Fruit fly (Drosophila melanogaster): Measurements from ENCODE around the gene Npc2c.
A peak's percentile ranks its signal among the peaks of the same experiment; 100 is the strongest.

Gene Npc2c

dm6 chr3R:10097531-10098295, 37.7 kb downstream of the Npc2c start (continued):
- no peak for TF ChIP-seq CG3726 (GFP tag; IDR thresholded peaks at IDR 0.05)
- TF ChIP-seq D19B (GFP tag; optimal IDR thresholded peaks at IDR 0.05), result peak; percentile 84
- peak; percentile 58 for TF ChIP-seq Adf1 (GFP tag; IDR thresholded peaks at IDR 0.05)
- TF ChIP-seq eyg (GFP tag; optimal IDR thresholded peaks at IDR 0.05), result peak; percentile 66
- no peak for TF ChIP-seq Vsx1 (GFP tag; optimal IDR thresholded peaks at IDR 0.05)
- TF ChIP-seq CG1647 (GFP tag; optimal IDR thresholded peaks at IDR 0.05), result peak; percentile 11
- TF ChIP-seq zen (tag; optimal IDR thresholded peaks at IDR 0.05), result peak; percentile 10
- TF ChIP-seq CG17385 (GFP tag; optimal IDR thresholded peaks at IDR 0.05), result peak; percentile 69
- TF ChIP-seq Xrp1 (GFP tag; IDR thresholded peaks at IDR 0.05), result peak; percentile 49; the same call in 1 of the 2 replicates
- TF ChIP-seq CG2875 (GFP tag; optimal IDR thresholded peaks at IDR 0.05), result peak; percentile 5
- TF ChIP-seq dysf (GFP tag; IDR thresholded peaks at IDR 0.05), result peak; percentile 79
- no peak for TF ChIP-seq CG3065 (GFP tag; optimal IDR thresholded peaks at IDR 0.05)
- TF ChIP-seq onecut (GFP tag; IDR thresholded peaks at IDR 0.05), result peak; percentile 49; the same call in 1 of the 2 replicates
- TF ChIP-seq vvl (GFP tag; IDR thresholded peaks at IDR 0.05), result peak; percentile 66
- no peak for TF ChIP-seq Nf-YA (GFP tag; IDR thresholded peaks at IDR 0.05)
- TF ChIP-seq ttk (GFP tag; IDR thresholded peaks at IDR 0.05), result peak; percentile 61
- peak; percentile 5 for TF ChIP-seq CG8089 (GFP tag; optimal IDR thresholded peaks at IDR 0.05)
- no peak for TF ChIP-seq h (optimal IDR thresholded peaks at IDR 0.05)
- TF ChIP-seq CG6683 (GFP tag; optimal IDR thresholded peaks at IDR 0.05), result peak; percentile 54
- 0 out of 2 replicates have a peak, but pooled peaks have one; percentile 24 for TF ChIP-seq HLH3B (GFP tag; IDR thresholded peaks at IDR 0.05)
- TF ChIP-seq ash1 (GFP tag; optimal IDR thresholded peaks at IDR 0.05), result no peak
- TF ChIP-seq CG10147 (GFP tag; optimal IDR thresholded peaks at IDR 0.05), result peak; percentile 48
- TF ChIP-seq phol (tag; optimal IDR thresholded peaks at IDR 0.05), result peak; percentile 62
- peak; percentile 69 for TF ChIP-seq CG9437 (GFP tag; optimal IDR thresholded peaks at IDR 0.05)
- TF ChIP-seq oc (tag; optimal IDR thresholded peaks at IDR 0.05), result peak; percentile 58
- TF ChIP-seq CG13624 (GFP tag; optimal IDR thresholded peaks at IDR 0.05), result peak; percentile 67
- TF ChIP-seq zfh1 (GFP tag; IDR thresholded peaks at IDR 0.05), result peak; percentile 53; the same call in 2 of the 3 replicates
- TF ChIP-seq org-1 (GFP tag; optimal IDR thresholded peaks at IDR 0.05), result peak; percentile 72
- TF ChIP-seq Dbx (GFP tag; IDR thresholded peaks at IDR 0.05), result peak; percentile 70; the same call in 2 of the 3 replicates
- TF ChIP-seq CG12219 (GFP tag; optimal IDR thresholded peaks at IDR 0.05), result peak; percentile 69
- TF ChIP-seq Ets97D (GFP tag; optimal IDR thresholded peaks at IDR 0.05), result peak; percentile 42
- peak; percentile 39 for TF ChIP-seq CrebB (tag; optimal IDR thresholded peaks at IDR 0.05)
- no peak for TF ChIP-seq ac (GFP tag; optimal IDR thresholded peaks at IDR 0.05)
- peak; percentile 5 for TF ChIP-seq CG14710 (tag; optimal IDR thresholded peaks at IDR 0.05)
- TF ChIP-seq CG18599 (GFP tag; optimal IDR thresholded peaks at IDR 0.05), result peak; percentile 87
- no peak for TF ChIP-seq CG31365 (tag; optimal IDR thresholded peaks at IDR 0.05)
- no peak for TF ChIP-seq CG7271 (tag; optimal IDR thresholded peaks at IDR 0.05)
- TF ChIP-seq CG7372 (GFP tag; IDR thresholded peaks at IDR 0.05), result peak; percentile 73
- peak; percentile 95 for TF ChIP-seq Med (GFP tag)
- TF ChIP-seq CG1602 (GFP tag; optimal IDR thresholded peaks at IDR 0.05), result peak; percentile 17
- no peak for TF ChIP-seq CG7745 (tag; optimal IDR thresholded peaks at IDR 0.05)
- TF ChIP-seq CG10979 (tag; optimal IDR thresholded peaks at IDR 0.05), result peak; percentile 21
- TF ChIP-seq CG6254 (GFP tag; optimal IDR thresholded peaks at IDR 0.05), result peak; percentile 18
- peak; percentile 34; the same call in 1 of the 3 replicates for TF ChIP-seq CG14050 (GFP tag; IDR thresholded peaks at IDR 0.05)
- TF ChIP-seq sqz (GFP tag; optimal IDR thresholded peaks at IDR 0.05), result peak; percentile 45
- no peak for TF ChIP-seq CG10565 (GFP tag; optimal IDR thresholded peaks at IDR 0.05)
- peak; percentile 66 for TF ChIP-seq CG6765 (GFP tag; optimal IDR thresholded peaks at IDR 0.05)
- no peak for TF ChIP-seq Sin3A (optimal IDR thresholded peaks at IDR 0.05)
- TF ChIP-seq tx (GFP tag; optimal IDR thresholded peaks at IDR 0.05), result peak; percentile 56
- TF ChIP-seq CG34422 (GFP tag; IDR thresholded peaks at IDR 0.05), result peak; percentile 49; the same call in 1 of the 3 replicates

Measured in whole organism, embryonic.